Fruit fly (Drosophila melanogaster): ENCODE data around the gene CG14722.

Gene CG14722

dm6 chr3R:11741730-11742203, at the start of gene CG14722, which contains the start of gene Blm (continued):
- no peak for TF ChIP-seq exex (tag; optimal IDR thresholded peaks at IDR 0.05)
- TF ChIP-seq Mad (GFP tag; optimal IDR thresholded peaks at IDR 0.05): no peak
- no peak for TF ChIP-seq HmgZ (tag; optimal IDR thresholded peaks at IDR 0.05)
- TF ChIP-seq lola (GFP tag; optimal IDR thresholded peaks at IDR 0.05): no peak
- no peak for TF ChIP-seq bbx (GFP tag; IDR thresholded peaks at IDR 0.05; ENCODE audit: partially characterized antibody)
- peak; percentile 70 for TF ChIP-seq Dp (GFP tag; optimal IDR thresholded peaks at IDR 0.05)
- TF ChIP-seq Antp (GFP tag; optimal IDR thresholded peaks at IDR 0.05): no peak
- TF ChIP-seq CG6272 (GFP tag; IDR thresholded peaks at IDR 0.05): no peak
- TF ChIP-seq C15 (GFP tag; IDR thresholded peaks at IDR 0.05): no peak
- no peak for TF ChIP-seq sisA (GFP tag; IDR thresholded peaks at IDR 0.05)
- TF ChIP-seq CG4360 (GFP tag; IDR thresholded peaks at IDR 0.05): no peak
- no peak for TF ChIP-seq ems (GFP tag; optimal IDR thresholded peaks at IDR 0.05)
- no peak for TF ChIP-seq gt (GFP tag; IDR thresholded peaks at IDR 0.05)
- no peak for TF ChIP-seq CG10366 (GFP tag; IDR thresholded peaks at IDR 0.05)
- no peak for TF ChIP-seq Fer3 (tag; optimal IDR thresholded peaks at IDR 0.05)
- TF ChIP-seq MTF-1 (GFP tag; optimal IDR thresholded peaks at IDR 0.05; ENCODE audit: borderline replicate concordance): no peak
- peak; percentile 93 for TF ChIP-seq trem (tag; optimal IDR thresholded peaks at IDR 0.05)
- no peak for TF ChIP-seq caup (GFP tag; optimal IDR thresholded peaks at IDR 0.05; ENCODE audit: severe bottlenecking)
- no peak for TF ChIP-seq CG16813 (GFP tag; IDR thresholded peaks at IDR 0.05; ENCODE audit: partially characterized antibody)
- no peak for TF ChIP-seq Atf6 (GFP tag; IDR thresholded peaks at IDR 0.05)
- TF ChIP-seq br (optimal IDR thresholded peaks at IDR 0.05): no peak
- TF ChIP-seq CG11093 (GFP tag; IDR thresholded peaks at IDR 0.05): no peak
- TF ChIP-seq Hr51 (GFP tag; optimal IDR thresholded peaks at IDR 0.05): no peak
- no peak for TF ChIP-seq CHES-1-like (GFP tag; optimal IDR thresholded peaks at IDR 0.05)
- no peak for TF ChIP-seq ac (GFP tag; optimal IDR thresholded peaks at IDR 0.05)
- peak; percentile 34 for TF ChIP-seq stwl (tag; optimal IDR thresholded peaks at IDR 0.05)
- TF ChIP-seq CG10147 (GFP tag; optimal IDR thresholded peaks at IDR 0.05): no peak
- TF ChIP-seq grn (GFP tag; optimal IDR thresholded peaks at IDR 0.05): no peak
- no peak for TF ChIP-seq crc (GFP tag; optimal IDR thresholded peaks at IDR 0.05)
- no peak for TF ChIP-seq CG14014 (GFP tag; IDR thresholded peaks at IDR 0.05)
- no peak for TF ChIP-seq klu (GFP tag; IDR thresholded peaks at IDR 0.05)
- no peak for TF ChIP-seq CG7839 (tag; optimal IDR thresholded peaks at IDR 0.05)
- TF ChIP-seq CG8924 (tag; optimal IDR thresholded peaks at IDR 0.05): no peak
- TF ChIP-seq CG12155 (GFP tag; optimal IDR thresholded peaks at IDR 0.05): no peak
- TF ChIP-seq CG9817 (tag; optimal IDR thresholded peaks at IDR 0.05): no peak
- TF ChIP-seq D19A (tag; optimal IDR thresholded peaks at IDR 0.05): no peak
- TF ChIP-seq CG9797 (GFP tag; optimal IDR thresholded peaks at IDR 0.05): peak; percentile 75
- no peak for TF ChIP-seq Ada2b (GFP tag; IDR thresholded peaks at IDR 0.05)
- TF ChIP-seq CG12659 (GFP tag; optimal IDR thresholded peaks at IDR 0.05): peak; percentile 49
- TF ChIP-seq NfI (GFP tag; optimal IDR thresholded peaks at IDR 0.05): no peak
- no peak for TF ChIP-seq crol (GFP tag; IDR thresholded peaks at IDR 0.05)
- TF ChIP-seq sima (GFP tag; optimal IDR thresholded peaks at IDR 0.05): no peak
- no peak for TF ChIP-seq dmrt11E (tag; optimal IDR thresholded peaks at IDR 0.05)
- TF ChIP-seq Dip2 (GFP tag; IDR thresholded peaks at IDR 0.05): no peak
- TF ChIP-seq Mrtf (GFP tag; IDR thresholded peaks at IDR 0.05): no peak
- TF ChIP-seq Gug (GFP tag; IDR thresholded peaks at IDR 0.05): no peak
- no peak for TF ChIP-seq jumu (GFP tag; optimal IDR thresholded peaks at IDR 0.05)
- TF ChIP-seq CG8281 (tag; optimal IDR thresholded peaks at IDR 0.05): no peak
- no peak for TF ChIP-seq Rfx (GFP tag; IDR thresholded peaks at IDR 0.05)
- no peak for TF ChIP-seq seq (GFP tag; IDR thresholded peaks at IDR 0.05)
- no peak for TF ChIP-seq cad (GFP tag; optimal IDR thresholded peaks at IDR 0.05)
- TF ChIP-seq E2f1 (GFP tag; IDR thresholded peaks at IDR 0.05): no peak
